Fruit fly (Drosophila melanogaster): ENCODE measurements around the gene crb.

The crb gene

DNA sequence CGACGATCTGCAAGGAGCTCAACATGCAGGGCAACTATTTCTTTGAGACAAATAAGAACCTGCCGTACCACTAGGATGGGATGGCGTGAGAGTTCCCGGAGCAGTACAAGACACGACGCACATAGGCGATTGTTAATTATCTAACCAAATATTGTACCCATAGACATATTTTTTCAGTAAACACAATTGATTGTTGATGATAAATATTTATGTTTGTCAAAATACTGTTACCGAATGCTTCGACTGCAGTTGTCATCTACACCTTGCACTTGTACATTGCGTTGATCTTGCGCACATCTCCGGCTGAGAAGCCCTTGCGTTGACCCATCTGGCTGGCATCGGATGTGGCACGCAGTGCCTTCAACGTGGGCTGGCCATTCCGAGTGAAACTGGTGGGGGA lies 1.7 kb upstream of the crb start (continued):
- TF ChIP-seq CG4404 (GFP tag; IDR thresholded peaks at IDR 0.05) (no peak), Side (GFP tag; optimal IDR thresholded peaks at IDR 0.05) (no peak), sens (GFP tag) (no peak), tup (GFP tag; optimal IDR thresholded peaks at IDR 0.05) (no peak), CG33213 (GFP tag; optimal IDR thresholded peaks at IDR 0.05) (no peak), Chrac-16 (GFP tag; optimal IDR thresholded peaks at IDR 0.05) (no peak), NFAT (GFP tag; IDR thresholded peaks at IDR 0.05) (no peak), twi (tag; optimal IDR thresholded peaks at IDR 0.05) (no peak), h (optimal IDR thresholded peaks at IDR 0.05) (no peak), gt (GFP tag; IDR thresholded peaks at IDR 0.05) (no peak), her (GFP tag; optimal IDR thresholded peaks at IDR 0.05) (no peak), Fer2 (tag; optimal IDR thresholded peaks at IDR 0.05) (no peak), ken (GFP tag; IDR thresholded peaks at IDR 0.05) (no peak), Sry-β (GFP tag; optimal IDR thresholded peaks at IDR 0.05) (peak; percentile 35), CG13424 (tag; optimal IDR thresholded peaks at IDR 0.05) (peak; percentile 28), Gsc (GFP tag; IDR thresholded peaks at IDR 0.05) (no peak), Lhr (GFP tag; optimal IDR thresholded peaks at IDR 0.05) (peak; percentile 19), wor (GFP tag; IDR thresholded peaks at IDR 0.05) (no peak), CG8359 (GFP tag; optimal IDR thresholded peaks at IDR 0.05; ENCODE audit: borderline replicate concordance) (peak; percentile 60), ATbp (GFP tag; optimal IDR thresholded peaks at IDR 0.05) (peak; percentile 76), CG9932 (GFP tag; IDR thresholded peaks at IDR 0.05) (no peak), gem (tag; optimal IDR thresholded peaks at IDR 0.05) (peak; percentile 38), zen (tag; optimal IDR thresholded peaks at IDR 0.05) (no peak), CG12071 (GFP tag; optimal IDR thresholded peaks at IDR 0.05) (peak; percentile 47), insv (GFP tag; optimal IDR thresholded peaks at IDR 0.05) (no peak), Optix (GFP tag; IDR thresholded peaks at IDR 0.05) (no peak)

DNA sequence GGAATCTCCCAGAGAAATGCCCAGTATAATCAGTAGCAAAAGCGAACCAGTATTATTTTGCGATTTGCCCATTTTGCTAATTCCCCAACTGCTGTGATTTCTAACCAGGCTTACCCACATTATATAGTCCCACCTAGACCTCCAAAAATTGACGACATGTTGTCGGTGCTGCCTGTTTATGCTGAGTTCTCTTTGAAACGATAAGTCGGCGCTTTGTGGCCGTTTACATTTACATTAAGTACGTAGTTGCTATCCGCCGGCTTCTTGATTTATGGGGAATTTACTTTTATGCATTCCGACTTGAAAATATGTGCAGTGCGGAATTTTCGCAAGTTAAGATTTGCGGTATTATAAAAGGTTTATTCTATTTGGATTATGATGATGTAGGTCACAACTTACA lies 579 bp upstream of the crb start, which contains the start of gene CG5715:
TSS of gene CG5715 (minus strand) at position 101 of the 400 bp plus-strand sequence.
- TF ChIP-seq CG17359 (tag; optimal IDR thresholded peaks at IDR 0.05), result no peak

DNA sequence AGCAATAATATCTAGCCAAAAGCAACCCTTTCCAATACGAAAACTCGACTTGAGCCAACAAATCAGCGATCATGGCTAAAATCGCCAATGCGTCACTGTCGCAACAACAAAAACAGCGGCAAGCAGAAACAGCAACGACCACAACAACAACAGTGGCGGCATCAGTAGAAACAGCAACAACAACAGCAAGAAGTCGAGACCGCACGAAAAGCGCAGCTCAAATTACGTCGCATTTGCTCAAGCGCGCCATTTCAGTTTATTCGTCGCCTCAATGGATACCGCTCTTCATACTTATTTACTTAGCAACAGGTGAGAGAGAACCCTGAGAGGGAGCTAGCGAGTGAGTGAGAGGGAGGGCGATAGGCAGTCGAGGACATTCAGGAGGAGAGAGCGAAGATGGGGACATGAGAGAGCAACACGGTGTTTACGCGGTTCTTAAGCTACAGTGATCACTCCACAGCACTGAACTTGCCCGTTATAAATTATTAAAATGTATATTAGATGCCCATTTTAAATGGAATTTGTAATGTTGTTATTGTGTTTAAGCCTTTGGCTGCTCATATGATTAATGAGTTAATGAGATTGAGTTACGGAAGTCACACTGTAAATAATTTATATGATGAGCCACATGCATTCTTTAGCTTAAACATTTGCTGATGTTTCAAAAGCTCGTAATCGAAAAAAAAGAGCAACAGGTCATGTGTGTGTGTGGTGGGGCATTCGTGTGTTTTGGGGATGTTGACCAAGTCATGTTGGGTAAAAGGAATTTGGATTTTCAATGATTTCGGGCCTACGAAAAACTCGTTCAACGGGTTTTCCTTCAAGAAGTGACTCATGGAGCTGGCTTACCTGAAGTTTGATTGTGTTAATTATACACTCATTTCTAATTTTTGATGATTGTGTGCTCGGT lies 933 bp downstream of the crb start:
- peak; percentile 94 for TF ChIP-seq CG4360 (GFP tag; IDR thresholded peaks at IDR 0.05)
- peak; percentile 36 for TF ChIP-seq CG2116 (GFP tag; optimal IDR thresholded peaks at IDR 0.05)
- TF ChIP-seq ci (GFP tag; IDR thresholded peaks at IDR 0.05), result peak; percentile 88
- peak; percentile 78 for TF ChIP-seq PHDP (tag; optimal IDR thresholded peaks at IDR 0.05)
- TF ChIP-seq CG5953 (GFP tag; IDR thresholded peaks at IDR 0.05), result 0 out of 2 replicates have a peak, but pooled peaks have one; percentile 56
- TF ChIP-seq Chrac-16 (GFP tag; optimal IDR thresholded peaks at IDR 0.05), result peak; percentile 82
- TF ChIP-seq CG12942 (GFP tag; optimal IDR thresholded peaks at IDR 0.05), result peak; percentile 58
- TF ChIP-seq CG14441 (GFP tag; IDR thresholded peaks at IDR 0.05), result peak; percentile 89
- TF ChIP-seq gem (tag; optimal IDR thresholded peaks at IDR 0.05), result peak; percentile 87
- peak; percentile 59 for TF ChIP-seq HmgZ (tag; optimal IDR thresholded peaks at IDR 0.05)
- peak; percentile 83 for TF ChIP-seq NfI (GFP tag; optimal IDR thresholded peaks at IDR 0.05)
- TF ChIP-seq bowl (GFP tag; IDR thresholded peaks at IDR 0.05), result peak; percentile 72; the same call in 1 of the 2 replicates
- peak; percentile 34 for TF ChIP-seq Mes4 (GFP tag; optimal IDR thresholded peaks at IDR 0.05)
- peak; percentile 55 for TF ChIP-seq CG8089 (GFP tag; optimal IDR thresholded peaks at IDR 0.05)
- peak; percentile 74 for TF ChIP-seq CG32772 (GFP tag; IDR thresholded peaks at IDR 0.05)
- TF ChIP-seq CG18619 (GFP tag; optimal IDR thresholded peaks at IDR 0.05), result peak; percentile 73
- TF ChIP-seq Doc3 (GFP tag; IDR thresholded peaks at IDR 0.05; ENCODE audit: partially characterized antibody), result no peak
- TF ChIP-seq Sox100B (GFP tag; optimal IDR thresholded peaks at IDR 0.05), result peak; percentile 49
- TF ChIP-seq lola (GFP tag; optimal IDR thresholded peaks at IDR 0.05), result peak in 1 of 3 experiments; percentile 78
- no peak for TF ChIP-seq emc (GFP tag; optimal IDR thresholded peaks at IDR 0.05)
- TF ChIP-seq jumu (GFP tag; optimal IDR thresholded peaks at IDR 0.05), result peak; percentile 64
- no peak for TF ChIP-seq Scr (GFP tag; IDR thresholded peaks at IDR 0.05; ENCODE audit: partially characterized antibody)

Data from whole organism, embryonic.